Worm (Caenorhabditis elegans) whole organism, L4 larva: ENCODE data around the gene ZC487.2.
A peak's percentile ranks its signal among the peaks of the same experiment; 100 is the strongest.

Source experiments
- F37D6.2 ChIP-seq: sonication (generic microtip); optimal IDR thresholded peaks from 2 replicates; lab custom pipeline; 2016; ENCODE audit warnings: mild to moderate bottlenecking, missing genetic modification characterization, missing compliant biosample characterization
- F44E2.7 ChIP-seq: fragments of 200-800 bp; sonication (Bioruptor generic); IDR thresholded peaks from 2 replicates; pipeline ENCODE4 v2.1.2; 2022; ENCODE audit warnings: missing genetic modification characterization, missing compliant biosample characterization
- T20F7.1 ChIP-seq: fragments of 200-800 bp; sonication (Bioruptor generic); optimal IDR thresholded peaks from 2 replicates; lab custom pipeline; 2018; ENCODE audit warnings: mild to moderate bottlenecking, missing genetic modification characterization, missing compliant biosample characterization
- Y105C5A.15 ChIP-seq: fragments of 200-800 bp; sonication (Bioruptor generic); IDR thresholded peaks from 2 replicates; pipeline ENCODE4 v1.3.6; 2022; ENCODE audit warnings: missing genetic modification characterization, missing compliant biosample characterization
- Y48G9A.11 ChIP-seq: fragments of 200-800 bp; sonication (Bioruptor generic); IDR thresholded peaks from 2 replicates; pipeline ENCODE4 v1.3.6; 2022; ENCODE audit warnings: missing genetic modification reagents, missing genetic modification characterization, missing compliant biosample characterization
- Y75B8A.6 ChIP-seq: fragments of 200-800 bp; sonication (Bioruptor generic); IDR thresholded peaks from 2 replicates; pipeline ENCODE4 v1.3.6; 2022; ENCODE audit warnings: missing genetic modification reagents, missing genetic modification characterization, missing compliant biosample characterization
- ZK546.5 ChIP-seq, 2 experiments: sonication (generic microtip); optimal IDR thresholded peaks; 2 replicates each; lab custom pipeline; 2017; ENCODE audit warnings: missing biosample characterization in 2 of 2, missing genetic modification characterization in 2 of 2
- aha-1 ChIP-seq: fragments of 150-350 bp; peaks from one replicate; lab custom pipeline; 2014; ENCODE audit warnings: missing biosample characterization, missing genetic modification characterization
- ceh-20 ChIP-seq: fragments of 200-800 bp; sonication (Bioruptor generic); IDR thresholded peaks from 2 replicates; pipeline ENCODE4 v1.3.6; 2022; ENCODE audit warnings: missing genetic modification reagents, missing genetic modification characterization, missing compliant biosample characterization
- ceh-32 ChIP-seq: sonication (generic microtip); optimal IDR thresholded peaks from 2 replicates; lab custom pipeline; 2016; ENCODE audit warnings: mild to moderate bottlenecking, missing genetic modification characterization, missing compliant biosample characterization; ENCODE audit not compliant: poor library complexity
- ces-1 ChIP-seq: fragments of 150-350 bp; sonication (generic microtip); optimal IDR thresholded peaks from 4 replicates; lab custom pipeline; 2014; ENCODE audit warnings: missing biosample characterization, missing genetic modification reagents, missing genetic modification characterization
- cey-2 ChIP-seq: sonication (generic microtip); optimal IDR thresholded peaks from 3 replicates; lab custom pipeline; 2017; ENCODE audit warnings: missing genetic modification characterization, mild to moderate bottlenecking, missing compliant biosample characterization, antibody characterized with exemption, borderline replicate concordance; ENCODE audit not compliant: insufficient read depth
- daf-19 ChIP-seq: fragments of 200-800 bp; sonication (Bioruptor generic); conservative IDR thresholded peaks from 2 replicates; pipeline ENCODE4 v1.3.6; 2022; ENCODE audit warnings: missing genetic modification characterization, missing compliant biosample characterization
- daf-8 ChIP-seq: fragments of 200-800 bp; sonication (Bioruptor generic); IDR thresholded peaks from 2 replicates; pipeline ENCODE4 v1.3.6; 2022; ENCODE audit warnings: missing genetic modification characterization, missing compliant biosample characterization
- dmd-9 ChIP-seq: fragments of 200-800 bp; sonication (Bioruptor generic); IDR thresholded peaks from 2 replicates; pipeline ENCODE4 v1.3.6; 2022; ENCODE audit warnings: missing genetic modification reagents, missing genetic modification characterization, missing compliant biosample characterization
- dpl-1 ChIP-seq: fragments of 150-350 bp; optimal IDR thresholded peaks from 2 replicates; lab custom pipeline; 2014; ENCODE audit warnings: missing biosample characterization, missing genetic modification reagents, missing genetic modification characterization
- fkh-10 ChIP-seq: fragments of 150-350 bp; optimal IDR thresholded peaks from 2 replicates; lab custom pipeline; 2014; ENCODE audit warnings: missing biosample characterization, missing genetic modification reagents, missing genetic modification characterization
- hif-1 ChIP-seq, 2 experiments: sonication (generic microtip); optimal IDR thresholded peaks; 2 replicates each; lab custom pipeline; 2016 to 2017; ENCODE audit warnings: missing compliant biosample characterization in 2 of 2, missing genetic modification characterization in 2 of 2, missing genetic modification reagents in 2 of 2, missing genotype in 2 of 2, mild to moderate bottlenecking in 1 of 2
- lim-7 ChIP-seq: fragments of 200-800 bp; sonication (Bioruptor generic); IDR thresholded peaks from 2 replicates; pipeline ENCODE4 v1.3.6; 2022; ENCODE audit warnings: missing genetic modification characterization, missing compliant biosample characterization
- lin-38 ChIP-seq: fragments of 200-800 bp; sonication (Bioruptor generic); IDR thresholded peaks from 2 replicates; pipeline ENCODE4 v1.3.6; 2022; ENCODE audit warnings: missing genetic modification reagents, missing genetic modification characterization, missing compliant biosample characterization
- madf-9 ChIP-seq: fragments of 200-800 bp; sonication (Bioruptor generic); conservative IDR thresholded peaks from 2 replicates; pipeline ENCODE4 v1.3.6; 2022; ENCODE audit warnings: missing genetic modification reagents, missing genetic modification characterization, missing compliant biosample characterization
- mdl-1 ChIP-seq, 2 experiments: fragments of 150-350 bp in 1 of 2; sonication (generic microtip) in 1 of 2; optimal IDR thresholded peaks; 2 replicates each; lab custom pipeline; 2014 to 2017; ENCODE audit warnings: missing biosample characterization in 2 of 2, missing genetic modification characterization in 2 of 2
- mxl-3 ChIP-seq: fragments of 200-800 bp; sonication (Bioruptor generic); optimal IDR thresholded peaks from 2 replicates; lab custom pipeline; 2018; ENCODE audit warnings: mild to moderate bottlenecking, missing genetic modification characterization, missing compliant biosample characterization
- nhr-102 ChIP-seq: sonication (generic microtip); optimal IDR thresholded peaks from 2 replicates; lab custom pipeline; 2016; ENCODE audit warnings: mild to moderate bottlenecking, missing genetic modification characterization, moderate library complexity, missing compliant biosample characterization
- nhr-111 ChIP-seq: fragments of 200-800 bp; sonication (Bioruptor generic); optimal IDR thresholded peaks from 2 replicates; lab custom pipeline; 2018; ENCODE audit warnings: mild to moderate bottlenecking, missing genetic modification characterization, missing compliant biosample characterization
- nhr-25 ChIP-seq: sonication (generic microtip); optimal IDR thresholded peaks from 2 replicates; lab custom pipeline; 2017; ENCODE audit warnings: missing genetic modification characterization, mild to moderate bottlenecking, missing compliant biosample characterization, antibody characterized with exemption, moderate library complexity, borderline replicate concordance; ENCODE audit not compliant: insufficient read depth
- nhr-42 ChIP-seq: fragments of 200-800 bp; sonication (Bioruptor generic); IDR thresholded peaks from 2 replicates; pipeline ENCODE4 v1.3.6; 2022; ENCODE audit warnings: missing genetic modification characterization, missing compliant biosample characterization
- nhr-48 ChIP-seq: sonication (generic microtip); optimal IDR thresholded peaks from 2 replicates; lab custom pipeline; 2016; ENCODE audit warnings: mild to moderate bottlenecking, missing genetic modification characterization, missing compliant biosample characterization
- nhr-6 ChIP-seq: fragments of 150-350 bp; optimal IDR thresholded peaks from 2 replicates; lab custom pipeline; 2014; ENCODE audit warnings: missing biosample characterization, missing genetic modification characterization
- pha-4 ChIP-seq, 2 experiments: fragments of 150-350 bp in 1 of 2; fragments of 200-800 bp in 1 of 2; sonication (Bioruptor generic) in 1 of 2; IDR thresholded peaks in 1 of 2; optimal IDR thresholded peaks in 1 of 2; 2 replicates each; pipeline versions ENCODE4 v1.3.6 to Lab custom; 2014 to 2022; ENCODE audit warnings: missing genetic modification characterization in 2 of 2, missing genetic modification reagents in 2 of 2, missing biosample characterization in 1 of 2, missing compliant biosample characterization in 1 of 2
- saeg-2 ChIP-seq: fragments of 200-800 bp; sonication (Bioruptor generic); IDR thresholded peaks from 2 replicates; pipeline ENCODE4 v1.3.6; 2022; ENCODE audit warnings: missing genetic modification reagents, missing genetic modification characterization, missing compliant biosample characterization
- spr-3 ChIP-seq: fragments of 200-800 bp; sonication (Bioruptor generic); optimal IDR thresholded peaks from 2 replicates; lab custom pipeline; 2018; ENCODE audit warnings: mild to moderate bottlenecking, missing genetic modification characterization, missing compliant biosample characterization
- unc-130 ChIP-seq: sonication (generic microtip); optimal IDR thresholded peaks from 2 replicates; lab custom pipeline; 2016; ENCODE audit warnings: missing genetic modification reagents, missing genetic modification characterization, missing compliant biosample characterization
- zip-11 ChIP-seq: fragments of 200-800 bp; sonication (Bioruptor generic); IDR thresholded peaks from 2 replicates; pipeline ENCODE4 v1.3.6; 2022; ENCODE audit warnings: missing genetic modification characterization, missing compliant biosample characterization

The ZC487.2 gene

ce11 chrV:6768452-6768929 is 46.2 kb upstream of the ZC487.2 start, which contains the start of the genes T25F10.1 and clik-1 (continued):
- no peak for TF ChIP-seq saeg-2 (GFP tag; lab: Robert Waterston, UW)
- no peak for TF ChIP-seq nhr-42 (GFP tag; lab: Robert Waterston, UW)
- no peak for TF ChIP-seq Y75B8A.6
- TF ChIP-seq mdl-1 (tag; optimal IDR thresholded peaks at IDR 0.05; lab: Kevin White, UChicago): no peak
- TF ChIP-seq nhr-102 (tag; lab: Kevin White, UChicago): no peak
- no peak for TF ChIP-seq madf-9 (GFP tag; lab: Robert Waterston, UW)
- no peak for TF ChIP-seq daf-8 (GFP tag; lab: Robert Waterston, UW)
- TF ChIP-seq T20F7.1 (GFP tag; lab: Kevin White, UChicago): no peak
- TF ChIP-seq dmd-9: no peak
- TF ChIP-seq, all 104 proteins: peak for 5

- TF ChIP-seq nhr-111 (GFP tag; lab: Kevin White, UChicago): no peak
- TF ChIP-seq fkh-10 (GFP tag; lab: Kevin White, UChicago): no peak
- no peak for TF ChIP-seq ces-1
- no peak for TF ChIP-seq zip-11
- no peak for TF ChIP-seq nhr-6
- TF ChIP-seq mxl-3 (GFP tag; lab: Kevin White, UChicago): no peak
- no peak for TF ChIP-seq mdl-1 (tag; optimal IDR thresholded peaks at IDR 0.05; lab: Kevin White, UChicago)
- no peak for TF ChIP-seq Y105C5A.15 (GFP tag; lab: Robert Waterston, UW)
Measured at ce11 chrV:6767576-6767975, 45.3 kb upstream of the ZC487.2 start.

- TF ChIP-seq unc-130 (GFP tag; lab: Kevin White, UChicago) (no peak), ceh-32 (no peak), lim-7 (GFP tag; lab: Robert Waterston, UW) (no peak), hif-1 (tag; optimal IDR thresholded peaks at IDR 0.05; lab: Kevin White, UChicago) (no peak), aha-1 (peak; percentile 44)
- TF ChIP-seq, all 104 proteins: peak for 1
Measured at ce11 chrV:6764972-6765371, 42.7 kb upstream of the ZC487.2 start, which contains the start of gene bbs-8. bbs-8 (minus strand) TSS chrV:6765072.

- TF ChIP-seq nhr-25 (tag; lab: Kevin White, UChicago) (no peak), Y75B8A.6 (no peak), mxl-3 (GFP tag; lab: Kevin White, UChicago) (no peak), F44E2.7 (no peak), daf-19 (GFP tag; lab: Robert Waterston, UW) (no peak), cey-2 (tag; lab: Kevin White, UChicago) (no peak), spr-3 (GFP tag; lab: Kevin White, UChicago) (no peak), dpl-1 (GFP tag; lab: Kevin White, UChicago) (no peak), ceh-20 (GFP tag; lab: Robert Waterston, UW) (no peak), unc-130 (GFP tag; lab: Kevin White, UChicago) (no peak), ZK546.5 (tag; optimal IDR thresholded peaks at IDR 0.05; lab: Kevin White, UChicago) (no peak), lin-38 (GFP tag; lab: Robert Waterston, UW) (no peak), Y105C5A.15 (GFP tag; lab: Robert Waterston, UW) (no peak), pha-4 (GFP tag; IDR thresholded peaks at IDR 0.05; lab: Robert Waterston, UW) (no peak), pha-4 (tag; optimal IDR thresholded peaks at IDR 0.05; lab: Kevin White, UChicago) (no peak), nhr-48 (tag; lab: Kevin White, UChicago) (no peak), F37D6.2 (tag; lab: Kevin White, UChicago) (no peak), nhr-42 (GFP tag; lab: Robert Waterston, UW) (no peak), Y48G9A.11 (no peak), nhr-6 (no peak)
Measured at ce11 chrV:6762361-6762760, 40.1 kb upstream of the ZC487.2 start, which contains the start of gene T25F10.4. T25F10.4 (minus strand) TSS chrV:6762461.
